Fruit fly (Drosophila melanogaster): ENCODE data around the gene CG13970.
A peak's percentile ranks its signal among the peaks of the same experiment; 100 is the strongest.

The CG13970 gene

dm6 chr2L:20120388-20121232, 16.7 kb upstream of the CG13970 start (continued):
- TF ChIP-seq D (optimal IDR thresholded peaks at IDR 0.05) (no peak), D (GFP tag; optimal IDR thresholded peaks at IDR 0.05) (peak; percentile 57), Bdp1 (GFP tag; optimal IDR thresholded peaks at IDR 0.05) (peak; percentile 52), B-H1 (GFP tag; IDR thresholded peaks at IDR 0.05) (no peak; the same call in 2 of the 3 replicates), CG32772 (GFP tag; IDR thresholded peaks at IDR 0.05) (peak; percentile 96), CG1529 (GFP tag; optimal IDR thresholded peaks at IDR 0.05) (peak; percentile 9), ranshi (GFP tag; IDR thresholded peaks at IDR 0.05) (peak; percentile 94), Mad (GFP tag; optimal IDR thresholded peaks at IDR 0.05) (peak; percentile 76), E2f1 (GFP tag; IDR thresholded peaks at IDR 0.05) (peak; percentile 89), fu2 (GFP tag; optimal IDR thresholded peaks at IDR 0.05) (peak; percentile 84), CG9437 (GFP tag; optimal IDR thresholded peaks at IDR 0.05) (peak; percentile 68), Gsc (GFP tag; IDR thresholded peaks at IDR 0.05) (peak; percentile 92), CG42726 (GFP tag; IDR thresholded peaks at IDR 0.05; ENCODE audit: partially characterized antibody) (peak; percentile 90), cg (GFP tag; optimal IDR thresholded peaks at IDR 0.05) (no peak), her (GFP tag; optimal IDR thresholded peaks at IDR 0.05) (peak; percentile 89), ash1 (GFP tag; optimal IDR thresholded peaks at IDR 0.05) (peak; percentile 18), shn (GFP tag; optimal IDR thresholded peaks at IDR 0.05) (peak; percentile 91), al (GFP tag; IDR thresholded peaks at IDR 0.05) (peak; percentile 77), ase (GFP tag; IDR thresholded peaks at IDR 0.05) (peak; percentile 93), CG3407 (GFP tag; optimal IDR thresholded peaks at IDR 0.05) (peak; percentile 68), sens (GFP tag) (peak; percentile 96), Doc3 (GFP tag; IDR thresholded peaks at IDR 0.05; ENCODE audit: partially characterized antibody) (peak; percentile 78), Bteb2 (GFP tag; optimal IDR thresholded peaks at IDR 0.05) (peak; percentile 69), CG4404 (GFP tag; IDR thresholded peaks at IDR 0.05) (peak; percentile 79), CG34376 (GFP tag; optimal IDR thresholded peaks at IDR 0.05) (peak; percentile 10), nmo (GFP tag; optimal IDR thresholded peaks at IDR 0.05) (peak; percentile 81), jigr1 (GFP tag; IDR thresholded peaks at IDR 0.05) (peak; percentile 50; the same call in 2 of the 3 replicates), CG31365 (tag; optimal IDR thresholded peaks at IDR 0.05) (peak; percentile 14), bbx (GFP tag; IDR thresholded peaks at IDR 0.05; ENCODE audit: partially characterized antibody) (peak; percentile 59), ab (GFP tag; optimal IDR thresholded peaks at IDR 0.05) (peak; percentile 93), Bgb (GFP tag; IDR thresholded peaks at IDR 0.05; ENCODE audit: partially characterized antibody) (peak; percentile 64), sc (optimal IDR thresholded peaks at IDR 0.05) (no peak), sc (GFP tag; optimal IDR thresholded peaks at IDR 0.05) (peak; percentile 62), CG15479 (GFP tag; optimal IDR thresholded peaks at IDR 0.05) (no peak), Myb (GFP tag; optimal IDR thresholded peaks at IDR 0.05) (peak; percentile 64), NfI (GFP tag; optimal IDR thresholded peaks at IDR 0.05) (peak; percentile 90), CG6272 (GFP tag; IDR thresholded peaks at IDR 0.05) (peak; percentile 86), CkIIα-i1 (GFP tag; IDR thresholded peaks at IDR 0.05) (peak; percentile 28; the same call in 1 of the 2 replicates), Hr78 (GFP tag; optimal IDR thresholded peaks at IDR 0.05) (no peak), tio (GFP tag; optimal IDR thresholded peaks at IDR 0.05) (peak; percentile 76), CG10654 (GFP tag; optimal IDR thresholded peaks at IDR 0.05) (peak; percentile 89), peb (GFP tag; IDR thresholded peaks at IDR 0.05) (peak; percentile 72), Abd-B (GFP tag; optimal IDR thresholded peaks at IDR 0.05) (peak; percentile 90), Stat92E (GFP tag; optimal IDR thresholded peaks at IDR 0.05) (no peak), Sin3A (optimal IDR thresholded peaks at IDR 0.05) (no peak), Max (GFP tag; optimal IDR thresholded peaks at IDR 0.05) (peak; percentile 60), Antp (GFP tag; optimal IDR thresholded peaks at IDR 0.05) (peak; percentile 98), CG10267 (tag; optimal IDR thresholded peaks at IDR 0.05) (peak; percentile 78), CG12104 (GFP tag; optimal IDR thresholded peaks at IDR 0.05) (peak; percentile 69), B-H2 (GFP tag; optimal IDR thresholded peaks at IDR 0.05) (peak; percentile 82)

Data from whole organism, embryonic.